Fruit fly (Drosophila melanogaster) whole organism, embryonic: Measurements from ENCODE around the gene Lsp2.

Experiments used
- Atf-2 ChIP-seq: fragments of 200-800 bp; sonication (Bioruptor generic); optimal IDR thresholded peaks from 2 replicates; lab custom pipeline; 2016; ENCODE audit warnings: missing biosample characterization, missing genetic modification characterization
- B-H2 ChIP-seq: fragments of 200-800 bp; sonication (Bioruptor generic); optimal IDR thresholded peaks from 2 replicates; lab custom pipeline; 2018; ENCODE audit warnings: missing biosample characterization, mild to moderate bottlenecking, missing genetic modification characterization
- CG10543 ChIP-seq: fragments of 200-800 bp; sonication (Bioruptor generic); optimal IDR thresholded peaks from 3 replicates; lab custom pipeline; 2017; ENCODE audit warnings: missing biosample characterization, mild to moderate bottlenecking, missing genetic modification characterization, moderate library complexity
- CG10979 ChIP-seq: fragments of 200-800 bp; sonication (Bioruptor generic); optimal IDR thresholded peaks from 2 replicates; lab custom pipeline; 2018; ENCODE audit warnings: missing biosample characterization, mild to moderate bottlenecking, missing genetic modification characterization, moderate library complexity
- CG12236 ChIP-seq: fragments of 200-800 bp; sonication (Bioruptor generic); optimal IDR thresholded peaks from 2 replicates; lab custom pipeline; 2016; ENCODE audit warnings: missing biosample characterization, missing genetic modification characterization
- CG12391 ChIP-seq: fragments of 200-800 bp; sonication (Bioruptor generic); optimal IDR thresholded peaks from 3 replicates; lab custom pipeline; 2018; ENCODE audit warnings: missing biosample characterization, mild to moderate bottlenecking, missing genetic modification characterization, moderate library complexity
- CG13123 ChIP-seq: fragments of 200-800 bp; sonication (Bioruptor generic); optimal IDR thresholded peaks from 2 replicates; lab custom pipeline; 2016; ENCODE audit warnings: missing biosample characterization, missing genetic modification characterization
- CG13287 ChIP-seq: fragments of 200-800 bp; sonication (Bioruptor generic); IDR thresholded peaks from 2 replicates; pipeline ENCODE4 v1.3.6; 2022; ENCODE audit warnings: missing biosample characterization, missing genetic modification characterization; ENCODE audit not compliant: partially characterized antibody
- CG14965 ChIP-seq: fragments of 200-800 bp; sonication (Bioruptor generic); optimal IDR thresholded peaks from 2 replicates; lab custom pipeline; 2016; ENCODE audit warnings: missing biosample characterization, missing genetic modification characterization, borderline replicate concordance
- CG15601 ChIP-seq: fragments of 200-800 bp; sonication (Bioruptor generic); optimal IDR thresholded peaks from 3 replicates; lab custom pipeline; 2019; ENCODE audit warnings: missing biosample characterization, mild to moderate bottlenecking, missing genetic modification characterization, moderate library complexity
- CG16779 ChIP-seq: fragments of 200-800 bp; sonication (Bioruptor generic); IDR thresholded peaks from 2 replicates; pipeline ENCODE4 v1.3.6; 2022; ENCODE audit warnings: missing biosample characterization, missing genetic modification characterization
- CG17612 ChIP-seq: fragments of 200-800 bp; sonication (Bioruptor generic); IDR thresholded peaks from 2 replicates; pipeline ENCODE4 v1.3.6; 2022; ENCODE audit warnings: missing biosample characterization, missing genetic modification characterization
- CG18011 ChIP-seq: fragments of 200-800 bp; sonication (Bioruptor generic); optimal IDR thresholded peaks from 2 replicates; lab custom pipeline; 2017; ENCODE audit warnings: missing biosample characterization, missing genetic modification characterization, mild to moderate bottlenecking, moderate library complexity, missing genotype
- CG18599 ChIP-seq: fragments of 200-800 bp; sonication (Bioruptor generic); optimal IDR thresholded peaks from 3 replicates; lab custom pipeline; 2017; ENCODE audit warnings: missing biosample characterization, missing genetic modification characterization, mild to moderate bottlenecking, moderate library complexity, missing genetic modification reagents
- CG18619 ChIP-seq: fragments of 200-800 bp; sonication (Bioruptor generic); optimal IDR thresholded peaks from 3 replicates; lab custom pipeline; 2017; ENCODE audit warnings: missing biosample characterization, mild to moderate bottlenecking, missing genetic modification characterization
- CG3281 ChIP-seq: fragments of 200-800 bp; sonication (Bioruptor generic); optimal IDR thresholded peaks from 3 replicates; lab custom pipeline; 2017; ENCODE audit warnings: missing biosample characterization, mild to moderate bottlenecking, missing genetic modification characterization
- CG33557 ChIP-seq: fragments of 200-800 bp; sonication (Bioruptor generic); optimal IDR thresholded peaks from 2 replicates; lab custom pipeline; 2019; ENCODE audit warnings: missing biosample characterization, mild to moderate bottlenecking, missing genetic modification characterization, moderate library complexity
- CG4328 ChIP-seq: fragments of 200-800 bp; sonication (Bioruptor generic); optimal IDR thresholded peaks from 3 replicates; lab custom pipeline; 2017; ENCODE audit warnings: missing biosample characterization, missing genetic modification reagents, missing genetic modification characterization
- CG4360 ChIP-seq: fragments of 200-800 bp; sonication (Bioruptor generic); IDR thresholded peaks from 2 replicates; pipeline ENCODE4 v1.3.6; 2022; ENCODE audit warnings: missing biosample characterization, missing genetic modification characterization
- CG43689 ChIP-seq: fragments of 200-800 bp; sonication (Bioruptor generic); IDR thresholded peaks from 2 replicates; pipeline ENCODE4 v1.3.6; 2022; ENCODE audit warnings: missing biosample characterization, missing genetic modification characterization
- CG7786 ChIP-seq: fragments of 200-800 bp; sonication (Bioruptor generic); optimal IDR thresholded peaks from 2 replicates; lab custom pipeline; 2016; ENCODE audit warnings: missing biosample characterization, missing genetic modification characterization
- CG9215 ChIP-seq: fragments of 200-800 bp; sonication (Bioruptor generic); IDR thresholded peaks from 2 replicates; pipeline ENCODE4 v1.3.6; 2022; ENCODE audit warnings: missing biosample characterization, missing genetic modification characterization
- CG9932 ChIP-seq: fragments of 200-800 bp; sonication (Bioruptor generic); IDR thresholded peaks from 2 replicates; pipeline ENCODE4 v1.3.6; 2022; ENCODE audit warnings: missing biosample characterization, missing genetic modification characterization
- Chrac-16 ChIP-seq: fragments of 200-800 bp; sonication (Bioruptor generic); optimal IDR thresholded peaks from 3 replicates; lab custom pipeline; 2016; ENCODE audit warnings: missing biosample characterization, missing genetic modification characterization
- Fer3 ChIP-seq: fragments of 200-800 bp; sonication (Bioruptor generic); optimal IDR thresholded peaks from 2 replicates; lab custom pipeline; 2018; ENCODE audit warnings: missing biosample characterization, mild to moderate bottlenecking, missing genetic modification characterization, moderate library complexity
- H15 ChIP-seq: fragments of 200-800 bp; sonication (Bioruptor generic); IDR thresholded peaks from 3 replicates; pipeline ENCODE4 v1.3.6; 2022; ENCODE audit warnings: missing biosample characterization, missing genetic modification characterization
- H2.0 ChIP-seq: fragments of 200-800 bp; sonication (Bioruptor generic); IDR thresholded peaks from 2 replicates; pipeline ENCODE4 v1.3.6; 2022; ENCODE audit warnings: missing biosample characterization, missing genetic modification characterization
- Lpt ChIP-seq: fragments of >200 bp; optimal IDR thresholded peaks from 2 replicates; lab custom pipeline; 2018; ENCODE audit warnings: missing biosample characterization, missing genetic modification characterization
- NC2α ChIP-seq: fragments of 200-800 bp; sonication (Bioruptor generic); optimal IDR thresholded peaks from 2 replicates; lab custom pipeline; 2016; ENCODE audit warnings: missing biosample characterization, missing genetic modification characterization
- Oli ChIP-seq: fragments of 200-800 bp; sonication (Bioruptor generic); optimal IDR thresholded peaks from 2 replicates; lab custom pipeline; 2018; ENCODE audit warnings: missing biosample characterization, mild to moderate bottlenecking, missing genetic modification characterization, moderate library complexity
- YL-1 ChIP-seq: fragments of 200-800 bp; sonication (Bioruptor generic); optimal IDR thresholded peaks from 3 replicates; lab custom pipeline; 2017; ENCODE audit warnings: missing biosample characterization, mild to moderate bottlenecking, missing genetic modification characterization
- ab ChIP-seq: fragments of 200-800 bp; sonication (Bioruptor generic); optimal IDR thresholded peaks from 2 replicates; lab custom pipeline; 2016; ENCODE audit warnings: missing biosample characterization, missing genetic modification characterization
- ash1 ChIP-seq: fragments of 200-800 bp; sonication (Bioruptor generic); optimal IDR thresholded peaks from 2 replicates; lab custom pipeline; 2018; ENCODE audit warnings: missing biosample characterization, mild to moderate bottlenecking, missing genetic modification characterization
- bowl ChIP-seq: fragments of 200-800 bp; sonication (Bioruptor generic); IDR thresholded peaks from 2 replicates; pipeline ENCODE4 v1.3.6; 2022; ENCODE audit warnings: missing biosample characterization, missing genetic modification characterization
- corto ChIP-seq: fragments of 200-800 bp; sonication (Bioruptor generic); optimal IDR thresholded peaks from 2 replicates; lab custom pipeline; 2016; ENCODE audit warnings: missing biosample characterization, mild to moderate bottlenecking, missing genetic modification characterization, moderate library complexity
- croc ChIP-seq: fragments of 200-800 bp; sonication (Bioruptor generic); conservative IDR thresholded peaks from 3 replicates; pipeline ENCODE4 v1.3.6; 2022; ENCODE audit warnings: missing biosample characterization, missing genetic modification characterization
- danr ChIP-seq: fragments of 200-800 bp; sonication (Bioruptor generic); IDR thresholded peaks from 2 replicates; pipeline ENCODE4 v1.3.6; 2022; ENCODE audit warnings: missing biosample characterization, missing genetic modification characterization
- exex ChIP-seq: fragments of 200-800 bp; sonication (Bioruptor generic); optimal IDR thresholded peaks from 4 replicates; lab custom pipeline; 2018; ENCODE audit warnings: missing biosample characterization, mild to moderate bottlenecking, missing genetic modification characterization, moderate library complexity
- hth ChIP-seq: fragments of >200 bp; optimal IDR thresholded peaks from 2 replicates; lab custom pipeline; 2017; ENCODE audit warnings: inconsistent platforms
- klu ChIP-seq: fragments of 200-800 bp; sonication (Bioruptor generic); IDR thresholded peaks from 2 replicates; pipeline ENCODE4 v1.3.6; 2022; ENCODE audit warnings: missing biosample characterization, missing genetic modification characterization
- kni ChIP-seq: fragments of 200-800 bp; sonication (Bioruptor generic); optimal IDR thresholded peaks from 3 replicates; lab custom pipeline; 2017; ENCODE audit warnings: mild to moderate bottlenecking, missing biosample characterization, missing genetic modification reagents, missing genetic modification characterization
- lola ChIP-seq, 3 experiments: fragments of >200 bp in 2 of 3; fragments of 200-800 bp in 1 of 3; sonication (Bioruptor generic) in 1 of 3; optimal IDR thresholded peaks; 2 replicates each; lab custom pipeline; 2017 to 2019; ENCODE audit warnings: missing biosample characterization in 3 of 3, missing genetic modification characterization in 3 of 3, mild to moderate bottlenecking in 1 of 3, moderate library complexity in 1 of 3
- pfk ChIP-seq: fragments of 200-800 bp; sonication (Bioruptor generic); optimal IDR thresholded peaks from 2 replicates; lab custom pipeline; 2018; ENCODE audit warnings: missing biosample characterization, mild to moderate bottlenecking, missing genetic modification characterization, moderate library complexity
- pros ChIP-seq: fragments of 200-800 bp; sonication (Bioruptor generic); optimal IDR thresholded peaks from 3 replicates; lab custom pipeline; 2019; ENCODE audit warnings: missing biosample characterization, mild to moderate bottlenecking, missing genetic modification characterization, moderate library complexity
- pzg ChIP-seq: fragments of 200-800 bp; sonication (Bioruptor generic); optimal IDR thresholded peaks from 3 replicates; lab custom pipeline; 2018; ENCODE audit warnings: missing biosample characterization, mild to moderate bottlenecking, missing genetic modification characterization, moderate library complexity
- sim ChIP-seq: fragments of 200-800 bp; sonication (Bioruptor generic); IDR thresholded peaks from 2 replicates; pipeline ENCODE4 v1.3.6; 2022; ENCODE audit warnings: missing biosample characterization, missing genetic modification characterization
- unpg ChIP-seq: fragments of 200-800 bp; sonication (Bioruptor generic); optimal IDR thresholded peaks from 3 replicates; lab custom pipeline; 2018; ENCODE audit warnings: missing biosample characterization, mild to moderate bottlenecking, missing genetic modification characterization, moderate library complexity
- vvl ChIP-seq: fragments of 200-800 bp; sonication (Bioruptor generic); IDR thresholded peaks from 2 replicates; pipeline ENCODE4 v1.3.6; 2022; ENCODE audit warnings: missing biosample characterization, missing genetic modification characterization
- zf30C ChIP-seq: fragments of 200-800 bp; sonication (Bioruptor generic); optimal IDR thresholded peaks from 3 replicates; lab custom pipeline; 2018; ENCODE audit warnings: missing biosample characterization, mild to moderate bottlenecking, missing genetic modification characterization

The Lsp2 gene

dm6 chr3L:12138113-12138899 lies 9.1 kb downstream of the Lsp2 start, which contains the start of the genes ND-SGDH and RhoGAP68F (continued):
- TF ChIP-seq CG12236 (GFP tag; lab: Kevin White, UChicago), result no peak
- no peak for TF ChIP-seq CG16779
- TF ChIP-seq CG9215 (GFP tag; lab: Robert Waterston, UW), result peak; percentile 74; the same call in 1 of the 2 replicates
- TF ChIP-seq CG33557 (GFP tag; lab: Kevin White, UChicago), result peak; percentile 62
- no peak for TF ChIP-seq ash1
- peak; percentile 24 for TF ChIP-seq CG18011 (GFP tag; lab: Kevin White, UChicago)
- peak; percentile 67 for TF ChIP-seq Fer3 (tag; lab: Kevin White, UChicago)
- TF ChIP-seq pros (GFP tag; lab: Kevin White, UChicago), result no peak
- TF ChIP-seq B-H2 (GFP tag; lab: Kevin White, UChicago), result peak; percentile 77
- TF ChIP-seq CG4360 (GFP tag; lab: Robert Waterston, UW), result no peak
- TF ChIP-seq H2.0 (GFP tag; lab: Robert Waterston, UW), result peak; percentile 46; the same call in 1 of the 2 replicates
- TF ChIP-seq CG15601 (tag; lab: Kevin White, UChicago), result peak; percentile 74
- no peak for TF ChIP-seq CG43689
- TF ChIP-seq CG14965 (GFP tag; lab: Kevin White, UChicago), result no peak
- peak; percentile 57 for TF ChIP-seq pzg (GFP tag; lab: Kevin White, UChicago)
- no peak for TF ChIP-seq bowl (GFP tag; lab: Robert Waterston, UW)
- peak; percentile 41 for TF ChIP-seq CG18619 (GFP tag; lab: Kevin White, UChicago)
- TF ChIP-seq corto, result peak; percentile 71
- TF ChIP-seq ab, result no peak
- TF ChIP-seq CG12391 (tag; lab: Kevin White, UChicago), result peak; percentile 85
- no peak for TF ChIP-seq NC2α
- peak; percentile 59 for TF ChIP-seq vvl (GFP tag; lab: Robert Waterston, UW)
- TF ChIP-seq CG10543 (GFP tag; lab: Kevin White, UChicago), result peak; percentile 87
- peak; percentile 62 for TF ChIP-seq CG13123 (GFP tag; lab: Kevin White, UChicago)
- TF ChIP-seq Atf-2 (GFP tag; lab: Kevin White, UChicago), result peak; percentile 71
- TF ChIP-seq CG3281, result peak; percentile 60
- peak; percentile 61 for TF ChIP-seq CG4328 (GFP tag; lab: Kevin White, UChicago)
- peak; percentile 95 for TF ChIP-seq CG13287 (GFP tag; lab: Robert Waterston, UW)
- no peak for TF ChIP-seq sim (GFP tag; lab: Robert Waterston, UW)
- TF ChIP-seq zf30C, result no peak
- no peak for TF ChIP-seq exex (tag; lab: Kevin White, UChicago)
- TF ChIP-seq CG17612 (GFP tag; lab: Robert Waterston, UW), result no peak
- peak in 1 of 3 experiments; percentile 81 for TF ChIP-seq lola (GFP tag; optimal IDR thresholded peaks at IDR 0.05; lab: Kevin White, UChicago)
- TF ChIP-seq hth, result no peak
- TF ChIP-seq Chrac-16, result peak; percentile 76
- peak; percentile 17; the same call in 1 of the 2 replicates for TF ChIP-seq danr (GFP tag; lab: Robert Waterston, UW)
- TF ChIP-seq H15 (GFP tag; lab: Robert Waterston, UW), result peak; percentile 44; the same call in 1 of the 3 replicates
- peak; percentile 76 for TF ChIP-seq CG18599 (GFP tag; lab: Kevin White, UChicago)
- peak; percentile 68 for TF ChIP-seq unpg (GFP tag; lab: Kevin White, UChicago)
- TF ChIP-seq Lpt (GFP tag; lab: Kevin White, UChicago), result no peak
- peak; percentile 56 for TF ChIP-seq CG10979 (tag; lab: Kevin White, UChicago)
- peak; percentile 64 for TF ChIP-seq croc (GFP tag; lab: Robert Waterston, UW)
- peak; percentile 70 for TF ChIP-seq CG7786 (GFP tag; lab: Kevin White, UChicago)
- TF ChIP-seq pfk (GFP tag; lab: Kevin White, UChicago), result no peak
- TF ChIP-seq CG9932 (GFP tag; lab: Robert Waterston, UW), result peak; percentile 91
- TF ChIP-seq Oli, result peak; percentile 55
- peak; percentile 3 for TF ChIP-seq YL-1 (GFP tag; lab: Kevin White, UChicago)
- peak; percentile 71 for TF ChIP-seq klu (GFP tag; lab: Robert Waterston, UW)
- TF ChIP-seq kni, result peak; percentile 33
